Worm (Caenorhabditis elegans): ENCODE results near the gene srd-30.

- TF ChIP-seq bed-3 (GFP tag; optimal IDR thresholded peaks at IDR 0.05) (no peak), nhr-237 (tag; optimal IDR thresholded peaks at IDR 0.05) (no peak), mep-1 (tag; optimal IDR thresholded peaks at IDR 0.05) (no peak), nhr-28 (tag; optimal IDR thresholded peaks at IDR 0.05) (no peak), sptf-1 (tag; optimal IDR thresholded peaks at IDR 0.05) (no peak), blmp-1 (tag; optimal IDR thresholded peaks at IDR 0.05) (no peak), nhr-76 (tag; optimal IDR thresholded peaks at IDR 0.05) (no peak), mls-2 (tag; optimal IDR thresholded peaks at IDR 0.05) (no peak), unc-39 (tag; optimal IDR thresholded peaks at IDR 0.05) (no peak)
These were observed 19.7 kb upstream of the srd-30 start, which contains the start of the genes folt-3 and clec-214 for ce11 chrV:7609698-7610420.

Measured in whole organism, mixed stage, embryonic.